Worm (Caenorhabditis elegans): ENCODE data around the gene txt-19.
A peak's percentile ranks its signal among the peaks of the same experiment; 100 is the strongest.

txt-19 gene

DNA sequence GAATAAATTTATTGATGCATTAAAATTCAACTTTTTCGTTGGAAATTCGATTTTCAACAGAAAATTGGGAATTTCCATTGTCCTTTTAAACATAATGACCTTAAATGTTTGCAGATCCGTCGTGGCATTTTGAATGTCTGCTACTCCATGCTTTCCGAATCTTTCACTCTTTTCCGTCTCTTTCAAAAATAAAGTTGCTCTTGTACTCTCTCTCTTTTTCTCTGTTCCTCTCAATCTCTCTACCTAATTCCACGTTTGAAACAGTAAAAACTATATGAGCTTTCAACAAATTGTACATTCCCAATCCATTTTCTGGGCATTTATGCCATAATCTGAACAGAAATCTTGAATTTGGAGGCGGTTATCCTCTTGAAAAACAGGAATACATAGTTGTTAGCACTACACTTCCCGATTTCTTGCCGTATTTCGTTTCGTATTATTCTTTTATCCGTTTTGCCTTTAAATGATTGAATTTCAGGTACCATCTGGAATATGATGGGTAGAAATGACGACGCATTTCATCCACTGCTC, 3.4 kb downstream of the txt-19 start, which contains the start of gene srf-3:
TSS of gene srf-3 (plus strand) at position 481 of the 531 bp plus-strand sequence.
- TF ChIP-seq sem-2 (GFP tag; optimal IDR thresholded peaks at IDR 0.05) (no peak), nhr-237 (tag; optimal IDR thresholded peaks at IDR 0.05) (no peak), lin-32 (GFP tag; optimal IDR thresholded peaks at IDR 0.05) (no peak), ceh-39 (tag; optimal IDR thresholded peaks at IDR 0.05) (no peak), ces-1 (GFP tag; optimal IDR thresholded peaks at IDR 0.05) (peak; percentile 16)

DNA sequence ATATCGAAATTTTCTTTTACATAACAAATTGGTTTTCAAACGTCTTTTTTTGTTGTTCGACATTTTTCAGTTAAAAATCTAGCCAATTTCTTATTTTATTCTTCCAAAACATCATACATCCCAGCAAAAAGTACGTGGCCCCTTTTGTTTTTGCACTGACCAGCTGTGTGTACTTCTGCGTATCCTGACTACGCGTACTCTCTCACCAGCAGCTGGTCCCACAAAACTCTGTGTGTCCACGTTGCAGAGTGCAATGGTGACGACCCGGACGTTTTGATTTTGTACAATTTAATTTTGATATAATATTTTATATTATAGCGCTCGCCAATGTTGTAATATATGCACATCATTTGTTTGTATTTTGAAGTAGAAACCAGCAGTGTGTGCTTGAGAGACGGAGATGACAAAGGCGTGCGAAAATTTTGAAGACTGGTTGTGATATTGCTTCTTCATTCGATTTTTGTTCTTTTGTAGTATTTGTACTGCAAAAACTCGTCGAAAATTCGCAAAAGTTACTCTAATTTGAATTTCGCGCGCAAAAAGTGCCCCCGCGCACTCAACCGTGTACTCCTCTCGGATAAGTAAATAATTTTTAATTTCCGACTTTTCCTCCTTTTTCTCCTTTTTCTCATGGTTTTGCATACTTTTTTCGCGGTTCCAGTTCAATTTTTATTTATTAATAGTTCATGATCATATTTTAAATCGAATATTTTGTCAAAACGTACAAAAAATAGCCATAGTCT, 8.8 kb downstream of the txt-19 start:
- TF ChIP-seq ceh-83 (GFP tag; optimal IDR thresholded peaks at IDR 0.05) (no peak), lsy-2 (tag; optimal IDR thresholded peaks at IDR 0.05) (no peak), nhr-12 (tag; optimal IDR thresholded peaks at IDR 0.05) (no peak), nhr-2 (tag; optimal IDR thresholded peaks at IDR 0.05) (peak; percentile 54), ceh-43 (GFP tag; optimal IDR thresholded peaks at IDR 0.05) (no peak), blmp-1 (tag; optimal IDR thresholded peaks at IDR 0.05) (no peak), cnd-1 (tag; optimal IDR thresholded peaks at IDR 0.05) (peak; percentile 74), nhr-28 (tag; optimal IDR thresholded peaks at IDR 0.05) (no peak), pha-4 (tag; optimal IDR thresholded peaks at IDR 0.05) (no peak), elt-3 (tag; optimal IDR thresholded peaks at IDR 0.05) (no peak), mab-5 (tag; optimal IDR thresholded peaks at IDR 0.05) (no peak), hlh-1 (tag; optimal IDR thresholded peaks at IDR 0.05) (peak; percentile 89), nhr-76 (tag; optimal IDR thresholded peaks at IDR 0.05) (no peak)

DNA sequence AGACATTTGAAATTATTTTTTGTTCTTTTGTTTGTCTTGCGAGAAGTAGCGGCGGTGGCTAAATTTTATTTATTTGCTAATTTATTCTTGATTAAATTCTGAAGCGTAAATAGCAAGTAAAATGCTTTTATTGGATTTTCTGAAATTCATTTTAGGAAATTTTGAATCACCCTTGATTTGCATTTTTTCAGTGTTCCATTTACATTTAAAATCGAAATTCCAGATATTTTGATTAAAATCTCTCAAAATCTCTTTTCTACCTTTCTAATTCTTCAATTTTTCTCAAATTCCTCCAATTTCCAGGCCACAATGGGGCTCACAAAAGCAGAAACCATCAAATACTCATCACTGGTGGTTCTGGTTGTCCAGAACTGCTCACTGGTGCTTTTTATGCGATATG, 9.5 kb downstream of the txt-19 start, which contains the start of gene nstp-5:
TSS of gene nstp-5 (plus strand) at position 301 of the 400 bp plus-strand sequence.
- TF ChIP-seq mls-2 (tag; optimal IDR thresholded peaks at IDR 0.05) (no peak), nhr-237 (tag; optimal IDR thresholded peaks at IDR 0.05) (no peak), hlh-1 (tag; optimal IDR thresholded peaks at IDR 0.05) (no peak), ceh-39 (tag; optimal IDR thresholded peaks at IDR 0.05) (no peak), elt-3 (tag; optimal IDR thresholded peaks at IDR 0.05) (no peak)

DNA sequence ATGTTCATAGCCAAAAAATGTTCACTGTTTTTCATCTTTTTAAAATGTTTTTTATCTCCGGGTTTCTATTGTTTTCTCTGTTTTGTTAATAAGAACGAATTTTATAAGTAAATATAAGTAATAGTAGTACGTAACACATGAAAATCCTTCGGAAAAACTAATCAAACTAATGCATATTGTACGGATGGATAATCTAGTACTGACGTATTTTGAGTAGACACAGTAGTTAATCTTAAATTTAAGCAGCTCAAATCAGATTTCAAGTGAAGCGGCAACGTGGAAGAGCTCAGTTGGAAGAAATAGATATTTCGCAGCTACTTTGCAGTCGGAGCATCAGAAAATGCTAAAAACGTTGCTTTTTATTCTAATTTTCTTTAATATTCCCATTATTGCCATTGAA, 14.1 kb downstream of the txt-19 start, which contains the start of gene gcy-18:
TSS of gene gcy-18 (plus strand) at position 301 of the 400 bp plus-strand sequence.
- no peak for TF ChIP-seq lin-13 (tag; optimal IDR thresholded peaks at IDR 0.05)
- no peak for TF ChIP-seq ham-2 (GFP tag; optimal IDR thresholded peaks at IDR 0.05)
- no peak for TF ChIP-seq nhr-28 (tag; optimal IDR thresholded peaks at IDR 0.05)
- TF ChIP-seq drap-1 (GFP tag; optimal IDR thresholded peaks at IDR 0.05) = no peak
- TF ChIP-seq nhr-12 (tag; optimal IDR thresholded peaks at IDR 0.05) = no peak
- no peak for TF ChIP-seq M03D4.4 (tag; optimal IDR thresholded peaks at IDR 0.05)
- TF ChIP-seq snpc-4 (tag; optimal IDR thresholded peaks at IDR 0.05) = no peak
- no peak for TF ChIP-seq sptf-1 (tag; optimal IDR thresholded peaks at IDR 0.05)
- TF ChIP-seq bed-3 (GFP tag; optimal IDR thresholded peaks at IDR 0.05) = no peak
- no peak for TF ChIP-seq mab-5 (tag; optimal IDR thresholded peaks at IDR 0.05)
- TF ChIP-seq ceh-43 (GFP tag; optimal IDR thresholded peaks at IDR 0.05) = no peak

ce11 chrIV:12865884-12866283, 20.2 kb downstream of the txt-19 start, which contains the start of gene clec-186:
TSS of gene clec-186 (plus strand) at chrIV:12866109.
- TF ChIP-seq nhr-2 (tag; optimal IDR thresholded peaks at IDR 0.05) (no peak), lin-13 (tag; optimal IDR thresholded peaks at IDR 0.05) (no peak), nhr-237 (tag; optimal IDR thresholded peaks at IDR 0.05) (no peak), lsy-2 (tag; optimal IDR thresholded peaks at IDR 0.05) (no peak), zip-8 (tag; optimal IDR thresholded peaks at IDR 0.05) (no peak)

DNA sequence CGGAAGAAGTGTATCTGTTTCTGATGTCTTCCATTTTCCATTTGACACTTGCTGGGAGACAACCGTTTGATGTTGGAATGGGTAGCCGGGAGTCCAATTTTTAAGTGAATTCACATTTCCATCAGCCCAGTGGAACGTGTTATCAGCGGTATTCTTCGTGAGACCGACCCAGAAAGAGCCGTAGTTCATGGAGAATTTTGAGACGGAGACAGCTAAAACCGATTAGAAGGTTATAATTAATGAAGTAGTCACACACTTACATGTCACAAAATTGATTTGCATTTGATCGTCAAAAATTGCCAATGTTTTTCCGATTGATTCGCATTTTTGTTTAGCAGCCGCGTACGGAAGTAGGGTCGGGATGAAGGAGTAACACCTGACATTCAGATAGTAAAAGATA, 23.7 kb downstream of the txt-19 start:
- no peak for TF ChIP-seq ceh-43 (GFP tag; optimal IDR thresholded peaks at IDR 0.05)
- no peak for TF ChIP-seq ceh-39 (tag; optimal IDR thresholded peaks at IDR 0.05)
- no peak for TF ChIP-seq flh-1 (GFP tag; optimal IDR thresholded peaks at IDR 0.05)
- no peak for TF ChIP-seq elt-3 (tag; optimal IDR thresholded peaks at IDR 0.05)
- TF ChIP-seq bed-3 (GFP tag; optimal IDR thresholded peaks at IDR 0.05) = no peak
- no peak for TF ChIP-seq unc-39 (tag; optimal IDR thresholded peaks at IDR 0.05)
- no peak for TF ChIP-seq ham-2 (GFP tag; optimal IDR thresholded peaks at IDR 0.05)
- TF ChIP-seq pha-4 (tag; optimal IDR thresholded peaks at IDR 0.05) = no peak
- no peak for TF ChIP-seq lin-32 (GFP tag; optimal IDR thresholded peaks at IDR 0.05)
- TF ChIP-seq nhr-76 (tag; optimal IDR thresholded peaks at IDR 0.05) = no peak
- no peak for TF ChIP-seq lsy-2 (tag; optimal IDR thresholded peaks at IDR 0.05)
- no peak for TF ChIP-seq sptf-1 (tag; optimal IDR thresholded peaks at IDR 0.05)
- TF ChIP-seq zip-8 (tag; optimal IDR thresholded peaks at IDR 0.05) = no peak
- TF ChIP-seq nhr-12 (tag; optimal IDR thresholded peaks at IDR 0.05) = no peak
- no peak for TF ChIP-seq ces-1 (GFP tag; optimal IDR thresholded peaks at IDR 0.05)
